Fruit fly (Drosophila melanogaster): ENCODE data around the gene CG6638.

The CG6638 gene

DNA sequence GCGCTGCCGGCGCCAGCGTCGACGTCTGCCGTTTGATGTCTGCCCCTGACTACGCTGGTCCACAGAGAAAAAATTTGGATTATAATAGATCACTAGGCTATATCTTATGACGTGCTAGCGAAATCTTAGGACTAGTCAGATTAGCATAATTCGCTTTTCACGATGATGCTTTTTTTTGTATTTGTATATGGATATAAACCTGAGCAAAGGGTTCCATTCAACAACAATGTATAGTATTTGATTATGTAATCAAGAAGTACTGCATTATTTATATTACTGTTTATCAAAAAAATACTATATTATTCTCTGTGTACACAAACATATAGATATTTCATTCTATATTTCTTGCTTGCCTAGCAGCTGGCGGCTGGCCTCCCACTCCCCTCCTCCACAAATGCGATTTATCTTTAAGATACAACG lies 28.8 kb downstream of the CG6638 start (continued):
- TF ChIP-seq HLH4C (GFP tag; IDR thresholded peaks at IDR 0.05; ENCODE audit: partially characterized antibody) (no peak), p53 (GFP tag; optimal IDR thresholded peaks at IDR 0.05) (no peak), CG1602 (GFP tag; optimal IDR thresholded peaks at IDR 0.05) (peak; percentile 71), scrt (GFP tag; optimal IDR thresholded peaks at IDR 0.05) (peak; percentile 79), wor (GFP tag; IDR thresholded peaks at IDR 0.05) (peak; percentile 74), Dad (GFP tag; optimal IDR thresholded peaks at IDR 0.05) (peak; percentile 46), fd64A (GFP tag; optimal IDR thresholded peaks at IDR 0.05) (peak; percentile 57), HLHmδ (GFP tag; optimal IDR thresholded peaks at IDR 0.05) (no peak), CG3995 (GFP tag; optimal IDR thresholded peaks at IDR 0.05) (peak; percentile 57), lola (GFP tag; optimal IDR thresholded peaks at IDR 0.05) (peak in 1 of 3 experiments; percentile 76), CHES-1-like (GFP tag; optimal IDR thresholded peaks at IDR 0.05) (peak; percentile 38), Eip74EF (GFP tag; optimal IDR thresholded peaks at IDR 0.05) (peak in 1 of 2 experiments; percentile 80), sens-2 (GFP tag; IDR thresholded peaks at IDR 0.05) (0 out of 2 replicates have a peak, but pooled peaks have one; percentile 36), h (optimal IDR thresholded peaks at IDR 0.05) (no peak), mirr (GFP tag; optimal IDR thresholded peaks at IDR 0.05) (peak; percentile 43), CG15011 (GFP tag; optimal IDR thresholded peaks at IDR 0.05) (peak; percentile 83), CG2129 (GFP tag; IDR thresholded peaks at IDR 0.05; ENCODE audit: partially characterized antibody) (no peak), D19B (GFP tag; optimal IDR thresholded peaks at IDR 0.05) (peak; percentile 79), luna (GFP tag; optimal IDR thresholded peaks at IDR 0.05) (peak; percentile 46), crp (GFP tag; optimal IDR thresholded peaks at IDR 0.05) (peak in 1 of 2 experiments; percentile 50), CG31388 (GFP tag; optimal IDR thresholded peaks at IDR 0.05) (peak; percentile 42), CkIIα-i1 (GFP tag; IDR thresholded peaks at IDR 0.05) (no peak), sima (GFP tag; optimal IDR thresholded peaks at IDR 0.05) (no peak), toy (GFP tag; IDR thresholded peaks at IDR 0.05) (peak; percentile 44; the same call in 1 of the 2 replicates), Sry-δ (GFP tag; optimal IDR thresholded peaks at IDR 0.05) (peak; percentile 12), CG12104 (GFP tag; optimal IDR thresholded peaks at IDR 0.05) (peak; percentile 82), Hey (tag; optimal IDR thresholded peaks at IDR 0.05) (peak; percentile 10), CG7556 (GFP tag; optimal IDR thresholded peaks at IDR 0.05) (peak; percentile 93), CG10959 (GFP tag; IDR thresholded peaks at IDR 0.05) (0 out of 2 replicates have a peak, but pooled peaks have one; percentile 27), CG31441 (GFP tag; IDR thresholded peaks at IDR 0.05) (peak; percentile 88), CG10565 (GFP tag; optimal IDR thresholded peaks at IDR 0.05) (peak; percentile 38), pzg (GFP tag; optimal IDR thresholded peaks at IDR 0.05) (no peak), Atf6 (GFP tag; IDR thresholded peaks at IDR 0.05) (peak; percentile 90), CG18619 (GFP tag; optimal IDR thresholded peaks at IDR 0.05) (peak; percentile 84), CG6689 (GFP tag; IDR thresholded peaks at IDR 0.05) (peak; percentile 78), Hsf (GFP tag; optimal IDR thresholded peaks at IDR 0.05) (peak; percentile 79), croc (GFP tag; conservative IDR thresholded peaks at IDR 0.05) (peak; percentile 62), CG11247 (GFP tag; IDR thresholded peaks at IDR 0.05) (peak; percentile 61; the same call in 1 of the 2 replicates), yki (optimal IDR thresholded peaks at IDR 0.05) (no peak), klu (GFP tag; IDR thresholded peaks at IDR 0.05) (peak; percentile 79), shn (GFP tag; optimal IDR thresholded peaks at IDR 0.05) (peak; percentile 72), CG14710 (tag; optimal IDR thresholded peaks at IDR 0.05) (peak; percentile 75), ftz-f1 (GFP tag; optimal IDR thresholded peaks at IDR 0.05) (no peak), tgo (GFP tag; IDR thresholded peaks at IDR 0.05) (peak; percentile 81), pho (GFP tag; optimal IDR thresholded peaks at IDR 0.05) (peak; percentile 82), CG12659 (GFP tag; optimal IDR thresholded peaks at IDR 0.05) (peak; percentile 93), CG10321 (GFP tag; IDR thresholded peaks at IDR 0.05) (peak; percentile 55), al (GFP tag; IDR thresholded peaks at IDR 0.05) (peak; percentile 85), stc (GFP tag; IDR thresholded peaks at IDR 0.05) (peak; percentile 77), tio (GFP tag; optimal IDR thresholded peaks at IDR 0.05) (peak; percentile 88), CG2889 (GFP tag; IDR thresholded peaks at IDR 0.05) (peak; percentile 58; the same call in 1 of the 3 replicates)
